Worm (Caenorhabditis elegans) whole organism, late embryonic: ENCODE data around the gene F52G3.5.

ENCODE experiments used
- T23F11.4 ChIP-seq: fragments of 200-800 bp; sonication (Bioruptor generic); optimal IDR thresholded peaks from 2 replicates; lab custom pipeline; 2018; ENCODE audit warnings: mild to moderate bottlenecking, missing genetic modification characterization, missing compliant biosample characterization
- Y22D7AL.16 ChIP-seq: sonication (generic microtip); optimal IDR thresholded peaks from 2 replicates; lab custom pipeline; 2016; ENCODE audit warnings: missing genetic modification characterization, missing compliant biosample characterization
- sox-4 ChIP-seq: sonication (generic microtip); optimal IDR thresholded peaks from 2 replicates; lab custom pipeline; 2017; ENCODE audit warnings: mild to moderate bottlenecking, missing genetic modification characterization, inconsistent platforms, missing compliant biosample characterization

- TF ChIP-seq Y22D7AL.16 (tag; lab: Kevin White, UChicago): no peak
- TF ChIP-seq sox-4 (tag; lab: Kevin White, UChicago): no peak
- no peak for TF ChIP-seq T23F11.4 (GFP tag; lab: Kevin White, UChicago)
Observed at ce11 chrX:16988367-16988766, 12.4 kb upstream of the F52G3.5 start.
